Worm (Caenorhabditis elegans): ENCODE results near the gene mct-3.

Gene mct-3

DNA sequence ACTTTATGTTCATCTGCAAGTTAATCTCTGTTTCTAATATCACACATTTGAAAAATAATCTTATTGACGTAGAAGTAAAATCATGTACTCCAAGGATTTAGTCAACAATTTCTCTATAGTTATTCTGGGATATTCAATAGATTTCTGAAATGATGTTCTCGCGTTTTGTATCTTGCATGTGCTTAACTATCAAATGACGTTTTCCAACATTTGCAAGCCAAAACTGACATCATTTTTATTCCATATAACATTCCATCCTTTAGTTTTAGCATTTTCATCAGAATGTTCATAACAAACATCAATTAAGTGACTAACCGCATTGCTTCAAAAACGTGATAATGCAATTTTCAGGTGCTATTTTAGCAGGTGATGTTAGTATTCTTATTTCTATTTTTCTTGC lies 14.7 kb upstream of the mct-3 start:
- TF ChIP-seq cog-1 (tag; optimal IDR thresholded peaks at IDR 0.05) (no peak), med-1 (GFP tag; optimal IDR thresholded peaks at IDR 0.05; ENCODE audit: insufficient read depth) (no peak), ztf-23 (GFP tag; IDR thresholded peaks at IDR 0.05) (no peak), flt-1 (GFP tag; IDR thresholded peaks at IDR 0.05) (no peak), ztf-29 (GFP tag; IDR thresholded peaks at IDR 0.05) (no peak), ref-1 (GFP tag; conservative IDR thresholded peaks at IDR 0.05) (no peak), T22C8.4 (GFP tag; IDR thresholded peaks at IDR 0.05) (no peak), tab-1 (GFP tag; IDR thresholded peaks at IDR 0.05) (no peak), klf-2 (GFP tag; conservative IDR thresholded peaks at IDR 0.05) (no peak)

DNA sequence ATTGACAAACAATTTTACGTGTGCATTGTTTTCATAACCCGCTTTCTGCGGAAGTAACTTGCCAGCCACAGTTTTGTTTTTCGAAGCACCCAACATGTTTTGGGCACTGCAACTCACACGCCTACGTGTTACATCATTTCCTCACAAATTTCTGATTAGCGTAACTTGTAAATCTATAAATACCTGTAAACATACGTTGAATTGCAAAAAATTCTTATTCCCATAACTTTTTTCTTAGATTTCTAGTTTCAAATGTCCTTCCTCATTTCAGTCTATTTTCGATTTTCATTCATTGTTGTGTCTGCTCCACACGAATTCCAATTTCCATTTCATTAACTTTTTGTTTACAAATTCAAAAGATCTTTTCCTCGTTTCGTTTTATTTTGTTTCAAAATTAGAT lies 12.4 kb upstream of the mct-3 start:
- TF ChIP-seq T22C8.4 (GFP tag; IDR thresholded peaks at IDR 0.05) (no peak), ref-1 (GFP tag; conservative IDR thresholded peaks at IDR 0.05) (no peak), med-1 (GFP tag; optimal IDR thresholded peaks at IDR 0.05; ENCODE audit: insufficient read depth) (no peak), klf-2 (GFP tag; conservative IDR thresholded peaks at IDR 0.05) (no peak), flt-1 (GFP tag; IDR thresholded peaks at IDR 0.05) (no peak), tab-1 (GFP tag; IDR thresholded peaks at IDR 0.05) (no peak), ztf-23 (GFP tag; IDR thresholded peaks at IDR 0.05) (no peak), ztf-29 (GFP tag; IDR thresholded peaks at IDR 0.05) (no peak), cog-1 (tag; optimal IDR thresholded peaks at IDR 0.05) (no peak)

DNA sequence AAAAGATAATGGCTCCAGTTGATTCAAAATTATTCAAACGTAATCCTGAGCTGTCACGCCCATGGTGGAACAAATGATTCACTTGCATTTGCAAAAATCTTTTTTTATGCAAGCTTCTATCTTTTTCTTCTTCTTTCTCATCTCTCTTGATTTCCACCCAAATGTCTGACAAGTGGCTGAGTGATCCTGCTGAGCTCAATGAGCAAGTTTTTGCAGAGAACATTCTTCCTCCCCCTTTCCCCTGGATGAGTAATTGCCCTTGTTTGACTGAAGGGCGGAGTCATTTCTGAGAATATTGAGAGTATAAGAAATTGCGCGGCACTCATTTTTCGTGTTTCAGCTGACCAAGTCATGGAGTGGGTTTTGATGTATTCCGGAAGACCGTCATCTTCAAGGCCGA lies 11.4 kb upstream of the mct-3 start, which contains the start of gene M03B6.1:
TSS of gene M03B6.1 (plus strand) at position 334 of the 400 bp plus-strand sequence.
- no peak for TF ChIP-seq ztf-23 (GFP tag; IDR thresholded peaks at IDR 0.05)

- TF ChIP-seq ztf-29 (GFP tag; IDR thresholded peaks at IDR 0.05) (no peak), flt-1 (GFP tag; IDR thresholded peaks at IDR 0.05) (no peak), ztf-23 (GFP tag; IDR thresholded peaks at IDR 0.05) (no peak), ref-1 (GFP tag; conservative IDR thresholded peaks at IDR 0.05) (no peak), T22C8.4 (GFP tag; IDR thresholded peaks at IDR 0.05) (no peak), tab-1 (GFP tag; IDR thresholded peaks at IDR 0.05) (no peak), med-1 (GFP tag; optimal IDR thresholded peaks at IDR 0.05; ENCODE audit: insufficient read depth) (no peak), cog-1 (tag; optimal IDR thresholded peaks at IDR 0.05) (no peak)
Measured at ce11 chrX:13843676-13844075, 9.0 kb upstream of the mct-3 start, which contains the start of gene M03B6.5. Gene M03B6.5, plus strand, starts transcription at chrX:13843976.

DNA sequence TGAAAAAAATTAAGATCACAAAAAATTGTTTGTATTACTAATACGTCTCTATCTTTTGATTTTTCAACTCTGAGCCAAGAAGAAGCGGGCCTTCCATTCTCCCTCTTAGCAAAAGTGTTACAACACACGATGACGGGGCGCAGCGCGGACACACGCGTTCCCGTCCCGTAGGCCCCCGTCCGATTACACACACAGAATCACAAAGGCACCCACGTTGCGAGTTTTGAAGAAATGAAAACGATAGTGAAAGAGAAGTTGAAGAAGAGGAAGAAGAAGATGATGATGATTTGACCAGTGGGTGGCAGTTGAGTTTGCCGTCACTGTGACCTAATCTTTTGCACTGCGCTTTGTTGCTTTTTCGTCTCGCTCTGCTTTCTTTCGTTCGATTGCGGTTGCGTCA lies 6.7 kb upstream of the mct-3 start:
- TF ChIP-seq ref-1 (GFP tag; conservative IDR thresholded peaks at IDR 0.05): no peak
- no peak for TF ChIP-seq ztf-23 (GFP tag; IDR thresholded peaks at IDR 0.05)
- TF ChIP-seq tab-1 (GFP tag; IDR thresholded peaks at IDR 0.05): no peak
- TF ChIP-seq ztf-29 (GFP tag; IDR thresholded peaks at IDR 0.05): no peak
- TF ChIP-seq flt-1 (GFP tag; IDR thresholded peaks at IDR 0.05): no peak
- TF ChIP-seq med-1 (GFP tag; optimal IDR thresholded peaks at IDR 0.05; ENCODE audit: insufficient read depth): no peak
- TF ChIP-seq klf-2 (GFP tag; conservative IDR thresholded peaks at IDR 0.05): no peak
- no peak for TF ChIP-seq T22C8.4 (GFP tag; IDR thresholded peaks at IDR 0.05)
- no peak for TF ChIP-seq cog-1 (tag; optimal IDR thresholded peaks at IDR 0.05)

DNA sequence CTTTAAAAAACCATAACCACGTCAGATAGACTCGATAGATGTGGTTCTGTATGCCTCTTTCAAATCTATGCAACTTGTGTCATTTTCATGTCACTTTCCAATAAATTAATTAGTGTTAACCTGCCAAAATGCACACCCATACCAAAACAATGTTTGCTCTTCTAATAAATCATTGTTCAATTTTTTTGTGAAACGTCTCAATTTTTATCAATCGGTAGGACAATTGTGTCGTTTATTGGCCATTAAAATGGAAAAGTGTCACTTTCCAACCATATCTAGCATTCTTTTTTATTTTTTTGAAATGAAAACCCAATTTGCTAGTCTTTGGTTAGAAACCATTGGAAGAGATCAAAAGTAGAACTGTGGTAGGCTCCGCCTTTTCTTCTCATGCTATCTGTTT lies 2.3 kb upstream of the mct-3 start:
- TF ChIP-seq T22C8.4 (GFP tag; IDR thresholded peaks at IDR 0.05): no peak
- TF ChIP-seq ref-1 (GFP tag; conservative IDR thresholded peaks at IDR 0.05): no peak
- no peak for TF ChIP-seq tab-1 (GFP tag; IDR thresholded peaks at IDR 0.05)
- no peak for TF ChIP-seq cog-1 (tag; optimal IDR thresholded peaks at IDR 0.05)
- TF ChIP-seq flt-1 (GFP tag; IDR thresholded peaks at IDR 0.05): no peak
- TF ChIP-seq klf-2 (GFP tag; conservative IDR thresholded peaks at IDR 0.05): no peak
- no peak for TF ChIP-seq ztf-29 (GFP tag; IDR thresholded peaks at IDR 0.05)
- no peak for TF ChIP-seq med-1 (GFP tag; optimal IDR thresholded peaks at IDR 0.05; ENCODE audit: insufficient read depth)

ce11 chrX:13851590-13851989 lies 1.1 kb upstream of the mct-3 start:
- no peak for TF ChIP-seq ref-1 (GFP tag; conservative IDR thresholded peaks at IDR 0.05)
- TF ChIP-seq T22C8.4 (GFP tag; IDR thresholded peaks at IDR 0.05): no peak
- TF ChIP-seq flt-1 (GFP tag; IDR thresholded peaks at IDR 0.05): no peak
- TF ChIP-seq cog-1 (tag; optimal IDR thresholded peaks at IDR 0.05): no peak
- TF ChIP-seq ztf-23 (GFP tag; IDR thresholded peaks at IDR 0.05): no peak
- no peak for TF ChIP-seq tab-1 (GFP tag; IDR thresholded peaks at IDR 0.05)

ce11 chrX:13855928-13856327 lies 3.2 kb downstream of the mct-3 start:
- TF ChIP-seq flt-1 (GFP tag; IDR thresholded peaks at IDR 0.05) (no peak), ztf-23 (GFP tag; IDR thresholded peaks at IDR 0.05) (no peak), cog-1 (tag; optimal IDR thresholded peaks at IDR 0.05) (no peak), klf-2 (GFP tag; conservative IDR thresholded peaks at IDR 0.05) (no peak), ztf-29 (GFP tag; IDR thresholded peaks at IDR 0.05) (no peak), tab-1 (GFP tag; IDR thresholded peaks at IDR 0.05) (no peak), ref-1 (GFP tag; conservative IDR thresholded peaks at IDR 0.05) (no peak), T22C8.4 (GFP tag; IDR thresholded peaks at IDR 0.05) (no peak), med-1 (GFP tag; optimal IDR thresholded peaks at IDR 0.05; ENCODE audit: insufficient read depth) (no peak)

- TF ChIP-seq ztf-29 (GFP tag; IDR thresholded peaks at IDR 0.05) (no peak), med-1 (GFP tag; optimal IDR thresholded peaks at IDR 0.05; ENCODE audit: insufficient read depth) (no peak), ztf-23 (GFP tag; IDR thresholded peaks at IDR 0.05) (no peak), flt-1 (GFP tag; IDR thresholded peaks at IDR 0.05) (no peak), T22C8.4 (GFP tag; IDR thresholded peaks at IDR 0.05) (no peak)
Measured at ce11 chrX:13858693-13859092, 6.0 kb downstream of the mct-3 start, which contains the start of gene M03B6.4. Gene M03B6.4, plus strand, starts transcription at chrX:13858841.

DNA sequence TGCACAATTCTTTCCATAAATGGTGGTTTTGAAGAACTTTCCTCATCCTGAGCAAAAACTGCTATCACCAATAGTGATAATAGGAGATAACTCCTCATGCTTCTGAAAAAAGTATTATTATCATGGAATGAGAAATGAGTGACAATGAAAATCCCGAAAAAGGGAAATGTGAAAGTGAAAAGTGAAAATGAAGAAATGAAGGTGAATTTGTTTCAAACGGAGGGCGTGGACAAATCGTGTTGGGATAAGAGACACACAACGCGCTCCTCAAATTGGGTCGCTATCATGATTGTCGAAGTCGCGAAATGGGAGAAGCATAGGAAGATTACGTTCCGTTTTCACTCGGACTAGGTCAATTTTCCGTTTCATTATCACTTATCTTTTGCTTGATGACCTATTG lies 11.5 kb downstream of the mct-3 start, which contains the start of gene M03B6.3:
TSS of gene M03B6.3 (minus strand) at position 102 of the 400 bp plus-strand sequence.
- TF ChIP-seq ztf-29 (GFP tag; IDR thresholded peaks at IDR 0.05) (no peak), med-1 (GFP tag; optimal IDR thresholded peaks at IDR 0.05; ENCODE audit: insufficient read depth) (no peak), cog-1 (tag; optimal IDR thresholded peaks at IDR 0.05) (no peak), klf-2 (GFP tag; conservative IDR thresholded peaks at IDR 0.05) (no peak), ref-1 (GFP tag; conservative IDR thresholded peaks at IDR 0.05) (no peak), ztf-23 (GFP tag; IDR thresholded peaks at IDR 0.05) (no peak), flt-1 (GFP tag; IDR thresholded peaks at IDR 0.05) (no peak), T22C8.4 (GFP tag; IDR thresholded peaks at IDR 0.05) (no peak), tab-1 (GFP tag; IDR thresholded peaks at IDR 0.05) (no peak)

Data from whole organism, midembryonic.